Worm (Caenorhabditis elegans) whole organism, young adult: ENCODE results near the gene C03B8.3.

Experiments used
- B0019.2 ChIP-seq: fragments of 200-800 bp; sonication (Bioruptor generic); conservative IDR thresholded peaks from 2 replicates; pipeline ENCODE4 v1.3.6; 2022; ENCODE audit warnings: missing genetic modification reagents, missing genetic modification characterization, missing compliant biosample characterization
- B0035.1 ChIP-seq: sonication (generic microtip); optimal IDR thresholded peaks from 2 replicates; lab custom pipeline; 2016; ENCODE audit warnings: missing genetic modification characterization, mild to moderate bottlenecking, missing compliant biosample characterization, missing genotype, missing genetic modification reagents
- F22D6.2 ChIP-seq: sonication (generic microtip); optimal IDR thresholded peaks from 2 replicates; lab custom pipeline; 2016; ENCODE audit warnings: mild to moderate bottlenecking, missing genetic modification characterization, missing compliant biosample characterization
- F33H1.4 ChIP-seq: fragments of 200-800 bp; sonication (Bioruptor generic); IDR thresholded peaks from 2 replicates; pipeline ENCODE4 v1.3.6; 2022; ENCODE audit warnings: missing genetic modification reagents, missing genetic modification characterization, missing compliant biosample characterization
- F39B2.1 ChIP-seq: fragments of 200-800 bp; sonication (Bioruptor generic); IDR thresholded peaks from 2 replicates; pipeline ENCODE4 v1.3.6; 2022; ENCODE audit warnings: missing genetic modification reagents, missing genetic modification characterization, missing compliant biosample characterization
- F52B5.7 ChIP-seq: sonication (generic microtip); optimal IDR thresholded peaks from 2 replicates; lab custom pipeline; 2016; ENCODE audit warnings: mild to moderate bottlenecking, missing genetic modification characterization, missing compliant biosample characterization
- F55B11.4 ChIP-seq: sonication (generic microtip); optimal IDR thresholded peaks from 2 replicates; lab custom pipeline; 2016; ENCODE audit warnings: missing compliant biosample characterization, missing genetic modification characterization, borderline replicate concordance; ENCODE audit not compliant: insufficient read depth
- F57C9.4 ChIP-seq: sonication (generic microtip); optimal IDR thresholded peaks from 2 replicates; lab custom pipeline; 2017; ENCODE audit warnings: mild to moderate bottlenecking, missing genetic modification characterization, missing compliant biosample characterization
- T07F8.4 ChIP-seq: sonication (generic microtip); optimal IDR thresholded peaks from 2 replicates; lab custom pipeline; 2016; ENCODE audit warnings: mild to moderate bottlenecking, missing genetic modification characterization, moderate library complexity, missing compliant biosample characterization
- T26A5.8 ChIP-seq: sonication (generic microtip); optimal IDR thresholded peaks from 2 replicates; lab custom pipeline; 2016; ENCODE audit warnings: missing genetic modification characterization, missing compliant biosample characterization
- Y53G8AR.9 ChIP-seq: fragments of 200-800 bp; sonication (Bioruptor generic); conservative IDR thresholded peaks from 2 replicates; pipeline ENCODE4 v1.3.6; 2022; ENCODE audit warnings: missing genetic modification reagents, missing genetic modification characterization, missing compliant biosample characterization
- Y56A3A.18 ChIP-seq: fragments of 200-800 bp; sonication (Bioruptor generic); IDR thresholded peaks from 2 replicates; pipeline ENCODE4 v1.3.6; 2022; ENCODE audit warnings: missing genetic modification reagents, missing genetic modification characterization, missing compliant biosample characterization
- Y67H2A.10 ChIP-seq: fragments of 200-800 bp; sonication (Bioruptor generic); conservative IDR thresholded peaks from 2 replicates; pipeline ENCODE4 v1.3.6; 2022; ENCODE audit warnings: missing genetic modification reagents, missing genetic modification characterization, missing compliant biosample characterization
- ama-1 ChIP-seq, 3 experiments: fragments of 150-350 bp in 1 of 3; sonication (generic microtip) in 2 of 3; optimal IDR thresholded peaks; 2 replicates each; lab custom pipeline; 2014 to 2018; ENCODE audit warnings: missing biosample characterization in 2 of 3, missing genetic modification characterization in 2 of 3, missing genetic modification reagents in 2 of 3
- aptf-2 ChIP-seq: fragments of 200-800 bp; sonication (Bioruptor generic); conservative IDR thresholded peaks from 2 replicates; pipeline ENCODE4 v1.3.6; 2022; ENCODE audit warnings: missing genetic modification reagents, missing genetic modification characterization, missing compliant biosample characterization
- bed-2 ChIP-seq: fragments of 200-800 bp; sonication (Bioruptor generic); IDR thresholded peaks from 2 replicates; pipeline ENCODE4 v1.3.6; 2022; ENCODE audit warnings: missing genetic modification reagents, missing genetic modification characterization, missing compliant biosample characterization
- cebp-1 ChIP-seq, 2 experiments: fragments of 200-800 bp in 1 of 2; sonication (Bioruptor generic) in 1 of 2; sonication (generic microtip) in 1 of 2; IDR thresholded peaks in 1 of 2; optimal IDR thresholded peaks in 1 of 2; 2 replicates each; pipeline versions ENCODE4 v1.3.6 to Lab custom; 2017 to 2022; ENCODE audit warnings: missing compliant biosample characterization in 2 of 2, missing genetic modification characterization in 2 of 2, mild to moderate bottlenecking in 1 of 2, missing genetic modification reagents in 1 of 2, moderate library complexity in 1 of 2
- cebp-2 ChIP-seq: fragments of 200-800 bp; sonication (Bioruptor generic); IDR thresholded peaks from 2 replicates; pipeline ENCODE4 v1.3.6; 2022; ENCODE audit warnings: missing genetic modification characterization, missing compliant biosample characterization
- ceh-100 ChIP-seq: fragments of 200-800 bp; sonication (Bioruptor generic); IDR thresholded peaks from 2 replicates; pipeline ENCODE4 v1.3.6; 2022; ENCODE audit warnings: missing genetic modification reagents, missing genetic modification characterization, missing compliant biosample characterization
- ceh-40 ChIP-seq: fragments of 200-800 bp; sonication (Bioruptor generic); IDR thresholded peaks from 2 replicates; pipeline ENCODE4 v1.3.6; 2022; ENCODE audit warnings: missing genetic modification characterization, missing compliant biosample characterization
- ceh-58 ChIP-seq: fragments of 200-800 bp; sonication (Bioruptor generic); IDR thresholded peaks from 2 replicates; pipeline ENCODE4 v1.3.6; 2022; ENCODE audit warnings: missing genetic modification characterization, missing compliant biosample characterization
- ceh-91 ChIP-seq: fragments of 200-800 bp; sonication (Bioruptor generic); IDR thresholded peaks from 2 replicates; pipeline ENCODE4 v1.3.6; 2022; ENCODE audit warnings: missing genetic modification reagents, missing genetic modification characterization, missing compliant biosample characterization
- die-1 ChIP-seq: sonication (generic microtip); optimal IDR thresholded peaks from 2 replicates; lab custom pipeline; 2016; ENCODE audit warnings: missing genotype, mild to moderate bottlenecking, missing genetic modification characterization, missing compliant biosample characterization
- dpff-1 ChIP-seq: sonication (generic microtip); optimal IDR thresholded peaks from 2 replicates; lab custom pipeline; 2017; ENCODE audit warnings: mild to moderate bottlenecking, missing genetic modification characterization, missing compliant biosample characterization
- dpl-1 ChIP-seq: fragments of 150-350 bp; optimal IDR thresholded peaks from 2 replicates; lab custom pipeline; 2014; ENCODE audit warnings: missing biosample characterization, missing genetic modification reagents, missing genetic modification characterization
- let-607 ChIP-seq, 2 experiments: fragments of 200-800 bp in 1 of 2; sonication (Bioruptor generic) in 1 of 2; sonication (generic microtip) in 1 of 2; optimal IDR thresholded peaks; 2 replicates each; lab custom pipeline; 2016 to 2018; ENCODE audit warnings: mild to moderate bottlenecking in 2 of 2, missing compliant biosample characterization in 2 of 2, missing genetic modification characterization in 2 of 2, moderate library complexity in 2 of 2, missing genotype in 1 of 2
- lin-26 ChIP-seq: fragments of 200-800 bp; sonication (Bioruptor generic); IDR thresholded peaks from 2 replicates; pipeline ENCODE4 v1.3.6; 2022; ENCODE audit warnings: missing genetic modification reagents, missing genetic modification characterization, missing compliant biosample characterization
- lin-35 ChIP-seq, 3 experiments: fragments of 150-350 bp in 2 of 3; sonication (generic microtip) in 1 of 3; optimal IDR thresholded peaks; 2 replicates each; lab custom pipeline; 2014 to 2018; ENCODE audit warnings: missing biosample characterization in 3 of 3, missing genetic modification characterization in 3 of 3, missing genetic modification reagents in 3 of 3
- lin-54 ChIP-seq: fragments of 200-800 bp; sonication (Bioruptor generic); optimal IDR thresholded peaks from 2 replicates; lab custom pipeline; 2018; ENCODE audit warnings: mild to moderate bottlenecking, missing genetic modification characterization, missing compliant biosample characterization
- lir-1 ChIP-seq: fragments of 200-800 bp; sonication (Bioruptor generic); conservative IDR thresholded peaks from 2 replicates; pipeline ENCODE4 v1.3.6; 2022; ENCODE audit warnings: missing genetic modification reagents, missing genetic modification characterization, missing compliant biosample characterization
- madf-3 ChIP-seq: fragments of 200-800 bp; sonication (Bioruptor generic); IDR thresholded peaks from 2 replicates; pipeline ENCODE4 v1.3.6; 2022; ENCODE audit warnings: missing genetic modification reagents, missing genetic modification characterization, missing compliant biosample characterization
- mes-4 ChIP-seq: sonication (generic microtip); optimal IDR thresholded peaks from 2 replicates; lab custom pipeline; 2016; ENCODE audit warnings: missing genotype, missing genetic modification characterization, missing compliant biosample characterization
- nfyb-1 ChIP-seq: fragments of 200-800 bp; sonication (Bioruptor generic); IDR thresholded peaks from 2 replicates; pipeline ENCODE4 v1.3.6; 2022; ENCODE audit warnings: missing genetic modification reagents, missing genetic modification characterization, missing compliant biosample characterization
- nhr-80 ChIP-seq: sonication (generic microtip); optimal IDR thresholded peaks from 2 replicates; lab custom pipeline; 2016; ENCODE audit warnings: missing genetic modification characterization, missing compliant biosample characterization
- pbrm-1 ChIP-seq: fragments of 200-800 bp; sonication (Bioruptor generic); IDR thresholded peaks from 2 replicates; pipeline ENCODE4 v1.3.6; 2022; ENCODE audit warnings: missing genetic modification reagents, missing genetic modification characterization, missing compliant biosample characterization
- pha-4 ChIP-seq: fragments of 150-350 bp; sonication (generic microtip); optimal IDR thresholded peaks from 2 replicates; lab custom pipeline; 2014; ENCODE audit warnings: missing biosample characterization, missing genetic modification reagents, missing genetic modification characterization
- rec-8 ChIP-seq, 2 experiments: sonication (generic microtip); optimal IDR thresholded peaks; 2 replicates each; lab custom pipeline; 2016; ENCODE audit warnings: mild to moderate bottlenecking in 2 of 2, missing genetic modification characterization in 2 of 2, missing genetic modification reagents in 2 of 2, missing genotype in 2 of 2, missing biosample characterization in 1 of 2, missing compliant biosample characterization in 1 of 2, moderate library complexity in 1 of 2
- repo-1 ChIP-seq: sonication (generic microtip); optimal IDR thresholded peaks from 2 replicates; lab custom pipeline; 2017; ENCODE audit warnings: mild to moderate bottlenecking, missing genetic modification characterization, missing compliant biosample characterization
- snpc-1.1 ChIP-seq: sonication (generic microtip); optimal IDR thresholded peaks from 2 replicates; lab custom pipeline; 2017; ENCODE audit warnings: missing genetic modification characterization, mild to moderate bottlenecking, missing compliant biosample characterization, antibody characterized with exemption, moderate library complexity, missing genotype, missing genetic modification reagents; ENCODE audit not compliant: insufficient read depth
- snpc-1.3 ChIP-seq: sonication (generic microtip); optimal IDR thresholded peaks from 2 replicates; lab custom pipeline; 2017; ENCODE audit warnings: missing genetic modification characterization, mild to moderate bottlenecking, missing compliant biosample characterization, antibody characterized with exemption, moderate library complexity, missing genotype, missing genetic modification reagents; ENCODE audit not compliant: insufficient read depth
- somi-1 ChIP-seq: fragments of 200-800 bp; sonication (Bioruptor generic); optimal IDR thresholded peaks from 2 replicates; lab custom pipeline; 2018; ENCODE audit warnings: mild to moderate bottlenecking, missing genetic modification characterization, missing compliant biosample characterization
- sptf-2 ChIP-seq: fragments of 200-800 bp; sonication (Bioruptor generic); optimal IDR thresholded peaks from 2 replicates; lab custom pipeline; 2018; ENCODE audit warnings: mild to moderate bottlenecking, missing genetic modification characterization, missing compliant biosample characterization
- tlf-1 ChIP-seq: fragments of 200-800 bp; sonication (Bioruptor generic); optimal IDR thresholded peaks from 2 replicates; lab custom pipeline; 2018; ENCODE audit warnings: mild to moderate bottlenecking, missing genetic modification characterization, missing compliant biosample characterization
- ztf-18 ChIP-seq: sonication (generic microtip); optimal IDR thresholded peaks from 2 replicates; lab custom pipeline; 2016; ENCODE audit warnings: missing genotype, mild to moderate bottlenecking, missing genetic modification characterization, missing compliant biosample characterization
- ztf-22 ChIP-seq: fragments of 200-800 bp; sonication (Bioruptor generic); optimal IDR thresholded peaks from 2 replicates; lab custom pipeline; 2018; ENCODE audit warnings: mild to moderate bottlenecking, missing genetic modification characterization, moderate library complexity, missing compliant biosample characterization
- ztf-3 ChIP-seq: fragments of 200-800 bp; sonication (Bioruptor generic); optimal IDR thresholded peaks from 2 replicates; lab custom pipeline; 2018; ENCODE audit warnings: mild to moderate bottlenecking, missing genetic modification characterization, missing compliant biosample characterization
- ztf-6 ChIP-seq: fragments of 200-800 bp; sonication (Bioruptor generic); IDR thresholded peaks from 2 replicates; pipeline ENCODE4 v1.3.6; 2022; ENCODE audit warnings: missing genetic modification reagents, missing genetic modification characterization, missing compliant biosample characterization

C03B8.3 gene

ce11 chrIII:7710066-7710465 lies 2.0 kb upstream of the C03B8.3 start (continued):
- TF ChIP-seq T07F8.4 (no peak), ztf-3 (GFP tag; lab: Kevin White, UChicago) (no peak), ceh-100 (peak; percentile 25; the same call in 1 of the 2 replicates), nhr-80 (tag; lab: Kevin White, UChicago) (peak; percentile 49), pbrm-1 (0 out of 2 replicates have a peak, but pooled peaks have one; percentile 38), Y53G8AR.9 (GFP tag; lab: Robert Waterston, UW) (no peak; the same call in 1 of the 2 replicates), F52B5.7 (tag; lab: Kevin White, UChicago) (no peak), cebp-2 (no peak), Y67H2A.10 (GFP tag; lab: Robert Waterston, UW) (no peak), ztf-18 (peak; percentile 85), bed-2 (no peak), F22D6.2 (tag; lab: Kevin White, UChicago) (no peak), lin-54 (peak; percentile 9), B0035.1 (tag; lab: Kevin White, UChicago) (no peak), sptf-2 (GFP tag; lab: Kevin White, UChicago) (no peak), somi-1 (GFP tag; lab: Kevin White, UChicago) (no peak), snpc-1.3 (no peak), die-1 (tag; lab: Kevin White, UChicago) (no peak), Y56A3A.18 (GFP tag; lab: Robert Waterston, UW) (0 out of 2 replicates have a peak, but pooled peaks have one; percentile 52), aptf-2 (GFP tag; lab: Robert Waterston, UW) (no peak), lin-26 (GFP tag; lab: Robert Waterston, UW) (no peak), B0019.2 (GFP tag; lab: Robert Waterston, UW) (no peak), dpl-1 (GFP tag; lab: Kevin White, UChicago) (no peak), lir-1 (GFP tag; lab: Robert Waterston, UW) (no peak), cebp-1 (GFP tag; IDR thresholded peaks at IDR 0.05; lab: Robert Waterston, UW) (no peak), cebp-1 (tag; optimal IDR thresholded peaks at IDR 0.05; lab: Kevin White, UChicago) (peak; percentile 76), snpc-1.1 (no peak), mes-4 (no peak), ceh-40 (GFP tag; lab: Robert Waterston, UW) (no peak), madf-3 (0 out of 2 replicates have a peak, but pooled peaks have one; percentile 28), ztf-22 (GFP tag; lab: Kevin White, UChicago) (no peak), nfyb-1 (GFP tag; lab: Robert Waterston, UW) (0 out of 2 replicates have a peak, but pooled peaks have one; percentile 28), T26A5.8 (tag; lab: Kevin White, UChicago) (no peak), ztf-6 (GFP tag; lab: Robert Waterston, UW) (no peak), F39B2.1 (GFP tag; lab: Robert Waterston, UW) (no peak), F57C9.4 (tag; lab: Kevin White, UChicago) (no peak), rec-8 (tag; optimal IDR thresholded peaks at IDR 0.05; lab: Kevin White, UChicago) (no peak), lin-35 (GFP tag; optimal IDR thresholded peaks at IDR 0.05; lab: Kevin White, UChicago) (peak in 1 of 3 experiments; percentile 76), pha-4 (no peak), let-607 (tag; optimal IDR thresholded peaks at IDR 0.05; lab: Kevin White, UChicago) (peak; percentile 19 to 34), F55B11.4 (tag; lab: Kevin White, UChicago) (no peak), ama-1 (optimal IDR thresholded peaks at IDR 0.05; lab: Kevin White, UChicago) (no peak), ama-1 (GFP tag; optimal IDR thresholded peaks at IDR 0.05; lab: Kevin White, UChicago) (no peak), dpff-1 (no peak), ceh-58 (GFP tag; lab: Robert Waterston, UW) (no peak), ceh-91 (GFP tag; lab: Robert Waterston, UW) (no peak), tlf-1 (peak; percentile 13), repo-1 (tag; lab: Kevin White, UChicago) (no peak), F33H1.4 (GFP tag; lab: Robert Waterston, UW) (peak; percentile 25; the same call in 1 of the 2 replicates)
